Fruit fly (Drosophila melanogaster) whole organism: ENCODE data around the gene Qtzl.

Experiments
- CG8478 ChIP-seq: fragments of >200 bp; optimal IDR thresholded peaks from 2 replicates; lab custom pipeline; 2018; ENCODE audit warnings: inconsistent platforms
- EcR ChIP-seq, 2 experiments: fragments of >200 bp; optimal IDR thresholded peaks; 2 replicates each; lab custom pipeline; 2017; ENCODE audit warnings: missing biosample characterization in 2 of 2, missing genetic modification characterization in 2 of 2, missing genetic modification reagents in 2 of 2
- pan ChIP-seq: fragments of >200 bp; optimal IDR thresholded peaks from 2 replicates; lab custom pipeline; 2017
- psq ChIP-seq: fragments of >200 bp; optimal IDR thresholded peaks from 2 replicates; lab custom pipeline; 2017
- usp ChIP-seq: fragments of >200 bp; optimal IDR thresholded peaks from 2 replicates; lab custom pipeline; 2017; ENCODE audit warnings: missing biosample characterization, missing genetic modification characterization, mixed read lengths

dm6 chr2L:11958729-11959128, 36.8 kb upstream of the Qtzl start:
- TF ChIP-seq pan (no peak), psq (no peak), usp (GFP tag; lab: Kevin White, UChicago) (no peak), EcR (GFP tag; optimal IDR thresholded peaks at IDR 0.05; lab: Kevin White, UChicago) (no peak), CG8478 (lab: Kevin White, UChicago) (no peak)
